Fruit fly (Drosophila melanogaster) whole organism, prepupa: ENCODE results near the gene CG5157.

ENCODE experiments used
- CG11762 ChIP-seq: fragments of 200-800 bp; sonication (Bioruptor generic); optimal IDR thresholded peaks from 3 replicates; lab custom pipeline; 2016; ENCODE audit warnings: missing biosample characterization, missing genetic modification characterization; ENCODE audit not compliant: insufficient read depth
- Eip93F ChIP-seq: fragments of 200-800 bp; sonication (Bioruptor generic); optimal IDR thresholded peaks from 2 replicates; lab custom pipeline; 2016; ENCODE audit warnings: missing biosample characterization, mild to moderate bottlenecking, missing genetic modification characterization
- Ets21C ChIP-seq: fragments of 200-800 bp; sonication (Bioruptor generic); optimal IDR thresholded peaks from 3 replicates; lab custom pipeline; 2016; ENCODE audit warnings: missing biosample characterization, missing genetic modification characterization
- Hr39 ChIP-seq: fragments of 200-800 bp; sonication (Bioruptor generic); optimal IDR thresholded peaks from 2 replicates; lab custom pipeline; 2016; ENCODE audit warnings: missing biosample characterization, missing genetic modification characterization
- Lpt ChIP-seq: fragments of 200-800 bp; sonication (Bioruptor generic); optimal IDR thresholded peaks from 3 replicates; lab custom pipeline; 2016; ENCODE audit warnings: missing biosample characterization, missing genetic modification characterization
- Sox102F ChIP-seq: fragments of 200-800 bp; sonication (Bioruptor generic); optimal IDR thresholded peaks from 2 replicates; lab custom pipeline; 2016; ENCODE audit warnings: missing biosample characterization, mild to moderate bottlenecking, missing genetic modification characterization
- Sox15 ChIP-seq: fragments of 200-800 bp; sonication (Bioruptor generic); optimal IDR thresholded peaks from 3 replicates; lab custom pipeline; 2016; ENCODE audit warnings: missing biosample characterization, missing genetic modification characterization

- TF ChIP-seq Sox102F (GFP tag; lab: Kevin White, UChicago) (no peak), CG11762 (GFP tag; lab: Kevin White, UChicago) (no peak), Sox15 (no peak), Ets21C (GFP tag; lab: Kevin White, UChicago) (no peak), Hr39 (GFP tag; lab: Kevin White, UChicago) (no peak), Eip93F (GFP tag; lab: Kevin White, UChicago) (no peak), Lpt (GFP tag; lab: Kevin White, UChicago) (peak; percentile 37)
Measured at dm6 chr3L:16153089-16153488, 15.4 kb upstream of the CG5157 start.
